Worm (Caenorhabditis elegans): ENCODE data around the gene pig-1.

- no peak for TF ChIP-seq klf-2 (GFP tag; conservative IDR thresholded peaks at IDR 0.05)
- TF ChIP-seq flt-1 (GFP tag; IDR thresholded peaks at IDR 0.05): no peak
- TF ChIP-seq tab-1 (GFP tag; IDR thresholded peaks at IDR 0.05): no peak
- no peak for TF ChIP-seq T22C8.4 (GFP tag; IDR thresholded peaks at IDR 0.05)
- no peak for TF ChIP-seq med-1 (GFP tag; optimal IDR thresholded peaks at IDR 0.05; ENCODE audit: insufficient read depth)
- TF ChIP-seq ztf-23 (GFP tag; IDR thresholded peaks at IDR 0.05): no peak
- no peak for TF ChIP-seq cog-1 (tag; optimal IDR thresholded peaks at IDR 0.05)
These were observed 41.5 kb upstream of the pig-1 start for ce11 chrIV:560780-561179.
